Fruit fly (Drosophila melanogaster) whole organism, embryonic: ENCODE data around the gene Cpr67Fa2.

ENCODE experiments used
- B-H2 ChIP-seq: fragments of 200-800 bp; sonication (Bioruptor generic); optimal IDR thresholded peaks from 2 replicates; lab custom pipeline; 2018; ENCODE audit warnings: missing biosample characterization, mild to moderate bottlenecking, missing genetic modification characterization
- CG10366 ChIP-seq: fragments of 200-800 bp; sonication (Bioruptor generic); IDR thresholded peaks from 2 replicates; pipeline ENCODE4 v1.3.6; 2022; ENCODE audit warnings: missing biosample characterization, missing genetic modification characterization
- CG10565 ChIP-seq: fragments of 200-800 bp; sonication (Bioruptor generic); optimal IDR thresholded peaks from 3 replicates; lab custom pipeline; 2016; ENCODE audit warnings: missing biosample characterization, mild to moderate bottlenecking, missing genetic modification characterization
- CG11504 ChIP-seq: fragments of 200-800 bp; sonication (Bioruptor generic); optimal IDR thresholded peaks from 3 replicates; lab custom pipeline; 2019; ENCODE audit warnings: missing biosample characterization, mild to moderate bottlenecking, missing genetic modification characterization, moderate library complexity
- CG11696 ChIP-seq: fragments of 200-800 bp; sonication (Bioruptor generic); IDR thresholded peaks from 2 replicates; pipeline ENCODE4 v1.3.6; 2022; ENCODE audit warnings: missing biosample characterization, missing genetic modification characterization
- CG13287 ChIP-seq: fragments of 200-800 bp; sonication (Bioruptor generic); IDR thresholded peaks from 2 replicates; pipeline ENCODE4 v1.3.6; 2022; ENCODE audit warnings: missing biosample characterization, missing genetic modification characterization; ENCODE audit not compliant: partially characterized antibody
- CG16863 ChIP-seq: fragments of 200-800 bp; sonication (Bioruptor generic); optimal IDR thresholded peaks from 3 replicates; lab custom pipeline; 2016; ENCODE audit warnings: missing biosample characterization, missing genetic modification characterization
- CG18011 ChIP-seq: fragments of 200-800 bp; sonication (Bioruptor generic); optimal IDR thresholded peaks from 2 replicates; lab custom pipeline; 2017; ENCODE audit warnings: missing biosample characterization, missing genetic modification characterization, mild to moderate bottlenecking, moderate library complexity, missing genotype
- CG1832 ChIP-seq: fragments of 200-800 bp; sonication (Bioruptor generic); optimal IDR thresholded peaks from 2 replicates; lab custom pipeline; 2017; ENCODE audit warnings: missing biosample characterization, mild to moderate bottlenecking, missing genetic modification characterization, inconsistent platforms
- CG18476 ChIP-seq: fragments of 200-800 bp; sonication (Bioruptor generic); optimal IDR thresholded peaks from 2 replicates; lab custom pipeline; 2016; ENCODE audit warnings: missing biosample characterization, mild to moderate bottlenecking, missing genetic modification characterization
- CG2120 ChIP-seq: fragments of 200-800 bp; sonication (Bioruptor generic); optimal IDR thresholded peaks from 3 replicates; lab custom pipeline; 2016; ENCODE audit warnings: missing biosample characterization, missing genetic modification characterization
- CG31224 ChIP-seq: fragments of 200-800 bp; sonication (Bioruptor generic); IDR thresholded peaks from 2 replicates; pipeline ENCODE4 v1.3.6; 2022; ENCODE audit warnings: missing biosample characterization, missing genetic modification characterization
- CG31365 ChIP-seq: fragments of 200-800 bp; sonication (Bioruptor generic); optimal IDR thresholded peaks from 2 replicates; lab custom pipeline; 2018; ENCODE audit warnings: missing biosample characterization, mild to moderate bottlenecking, missing genetic modification characterization
- CG4617 ChIP-seq: fragments of 200-800 bp; sonication (Bioruptor generic); optimal IDR thresholded peaks from 3 replicates; lab custom pipeline; 2016; ENCODE audit warnings: missing biosample characterization, missing genetic modification characterization, borderline replicate concordance
- CG6791 ChIP-seq: fragments of 200-800 bp; sonication (Bioruptor generic); IDR thresholded peaks from 3 replicates; pipeline ENCODE4 v1.3.6; 2022; ENCODE audit warnings: missing biosample characterization, missing genetic modification characterization; ENCODE audit not compliant: partially characterized antibody
- CG7987 ChIP-seq: fragments of 200-800 bp; sonication (Bioruptor generic); optimal IDR thresholded peaks from 2 replicates; lab custom pipeline; 2018; ENCODE audit warnings: missing biosample characterization, mild to moderate bottlenecking, missing genetic modification characterization, moderate library complexity
- CG8089 ChIP-seq: fragments of 200-800 bp; sonication (Bioruptor generic); optimal IDR thresholded peaks from 3 replicates; lab custom pipeline; 2016; ENCODE audit warnings: missing biosample characterization, missing genetic modification characterization
- Chrac-16 ChIP-seq: fragments of 200-800 bp; sonication (Bioruptor generic); optimal IDR thresholded peaks from 3 replicates; lab custom pipeline; 2016; ENCODE audit warnings: missing biosample characterization, missing genetic modification characterization
- D19A ChIP-seq: fragments of 200-800 bp; optimal IDR thresholded peaks from 3 replicates; lab custom pipeline; 2019; ENCODE audit warnings: missing biosample characterization, mild to moderate bottlenecking, missing genetic modification characterization, moderate library complexity
- Dbx ChIP-seq: fragments of 200-800 bp; sonication (Bioruptor generic); IDR thresholded peaks from 3 replicates; pipeline ENCODE4 v1.3.6; 2022; ENCODE audit warnings: missing biosample characterization, missing genetic modification characterization
- Drgx ChIP-seq: fragments of 200-800 bp; sonication (Bioruptor generic); IDR thresholded peaks from 2 replicates; pipeline ENCODE4 v1.3.6; 2022; ENCODE audit warnings: missing biosample characterization, missing genetic modification characterization
- ERR ChIP-seq: fragments of 200-800 bp; sonication (Bioruptor generic); optimal IDR thresholded peaks from 2 replicates; lab custom pipeline; 2016; ENCODE audit warnings: missing biosample characterization, missing genetic modification characterization
- Eip74EF ChIP-seq, 2 experiments: fragments of 200-800 bp in 1 of 2; fragments of >200 bp in 1 of 2; sonication (Bioruptor generic) in 1 of 2; optimal IDR thresholded peaks; 2 replicates each; lab custom pipeline; 2017 to 2019; ENCODE audit warnings: missing biosample characterization in 2 of 2, missing genetic modification characterization in 2 of 2, mild to moderate bottlenecking in 1 of 2, moderate library complexity in 1 of 2
- Ets65A ChIP-seq: fragments of 200-800 bp; sonication (Bioruptor generic); peaks from one replicate; lab custom pipeline; 2016; ENCODE audit warnings: missing biosample characterization, missing genetic modification characterization
- Fer1 ChIP-seq: fragments of 200-800 bp; sonication (Bioruptor generic); optimal IDR thresholded peaks from 2 replicates; lab custom pipeline; 2017; ENCODE audit warnings: missing biosample characterization, mild to moderate bottlenecking, missing genetic modification characterization
- Hr51 ChIP-seq, 2 experiments: fragments of 200-800 bp; sonication (Bioruptor generic); optimal IDR thresholded peaks; 2 replicates in 1 of 2; 3 replicates in 1 of 2; lab custom pipeline; 2016 to 2018; ENCODE audit warnings: missing biosample characterization in 2 of 2, missing genetic modification characterization in 2 of 2, mild to moderate bottlenecking in 1 of 2, moderate library complexity in 1 of 2
- Kr ChIP-seq: fragments of 200-800 bp; sonication (Bioruptor generic); optimal IDR thresholded peaks from 2 replicates; lab custom pipeline; 2017; ENCODE audit warnings: missing biosample characterization, mild to moderate bottlenecking, missing genetic modification characterization
- Med ChIP-seq: fragments of 200-800 bp; sonication (Bioruptor generic); peaks from one replicate; lab custom pipeline; 2016; ENCODE audit warnings: missing biosample characterization, missing genetic modification characterization, mild to moderate bottlenecking, inconsistent platforms, moderate library complexity
- Mrtf ChIP-seq: fragments of 200-800 bp; sonication (Bioruptor generic); IDR thresholded peaks from 3 replicates; pipeline ENCODE4 v1.3.6; 2022; ENCODE audit warnings: missing biosample characterization, missing genetic modification characterization
- Myb ChIP-seq: fragments of 200-800 bp; sonication (Bioruptor generic); optimal IDR thresholded peaks from 2 replicates; lab custom pipeline; 2016; ENCODE audit warnings: missing biosample characterization, missing genetic modification characterization
- Oli ChIP-seq: fragments of 200-800 bp; sonication (Bioruptor generic); optimal IDR thresholded peaks from 2 replicates; lab custom pipeline; 2018; ENCODE audit warnings: missing biosample characterization, mild to moderate bottlenecking, missing genetic modification characterization, moderate library complexity
- Optix ChIP-seq: fragments of 200-800 bp; sonication (Bioruptor generic); IDR thresholded peaks from 3 replicates; pipeline ENCODE4 v1.3.6; 2022; ENCODE audit warnings: missing biosample characterization, missing genetic modification characterization
- amos ChIP-seq: fragments of 200-800 bp; sonication (Bioruptor generic); IDR thresholded peaks from 2 replicates; pipeline ENCODE4 v1.3.6; 2022; ENCODE audit warnings: missing biosample characterization, missing genetic modification characterization; ENCODE audit not compliant: partially characterized antibody
- bbx ChIP-seq: fragments of 200-800 bp; sonication (Bioruptor generic); IDR thresholded peaks from 2 replicates; pipeline ENCODE4 v1.3.6; 2022; ENCODE audit warnings: missing biosample characterization, missing genetic modification characterization; ENCODE audit not compliant: partially characterized antibody
- bsh ChIP-seq, 2 experiments: fragments of 200-800 bp; sonication (Bioruptor generic); optimal IDR thresholded peaks; 2 replicates each; lab custom pipeline; 2017 to 2018; ENCODE audit warnings: mild to moderate bottlenecking in 2 of 2, missing biosample characterization in 2 of 2, missing genetic modification characterization in 2 of 2, moderate library complexity in 1 of 2
- corto ChIP-seq: fragments of 200-800 bp; sonication (Bioruptor generic); optimal IDR thresholded peaks from 2 replicates; lab custom pipeline; 2016; ENCODE audit warnings: missing biosample characterization, mild to moderate bottlenecking, missing genetic modification characterization, moderate library complexity
- dan ChIP-seq: fragments of 200-800 bp; sonication (Bioruptor generic); IDR thresholded peaks from 2 replicates; pipeline ENCODE4 v1.3.6; 2022; ENCODE audit warnings: missing biosample characterization, missing genetic modification characterization
- en ChIP-seq: fragments of 200-800 bp; sonication (Bioruptor generic); optimal IDR thresholded peaks from 2 replicates; lab custom pipeline; 2016; ENCODE audit warnings: missing biosample characterization, missing genetic modification characterization
- inv ChIP-seq: fragments of 200-800 bp; sonication (Bioruptor generic); IDR thresholded peaks from 2 replicates; pipeline ENCODE4 v1.3.6; 2022; ENCODE audit warnings: missing biosample characterization, missing genetic modification characterization; ENCODE audit not compliant: partially characterized antibody
- lbe ChIP-seq: fragments of 200-800 bp; sonication (Bioruptor generic); optimal IDR thresholded peaks from 2 replicates; lab custom pipeline; 2016; ENCODE audit warnings: missing biosample characterization, mild to moderate bottlenecking, missing genetic modification characterization
- lola ChIP-seq, 3 experiments: fragments of >200 bp in 2 of 3; fragments of 200-800 bp in 1 of 3; sonication (Bioruptor generic) in 1 of 3; optimal IDR thresholded peaks; 2 replicates each; lab custom pipeline; 2017 to 2019; ENCODE audit warnings: missing biosample characterization in 3 of 3, missing genetic modification characterization in 3 of 3, mild to moderate bottlenecking in 1 of 3, moderate library complexity in 1 of 3
- mld ChIP-seq: fragments of 200-800 bp; sonication (Bioruptor generic); IDR thresholded peaks from 3 replicates; pipeline ENCODE4 v1.3.6; 2022; ENCODE audit warnings: missing biosample characterization, missing genetic modification characterization; ENCODE audit not compliant: partially characterized antibody
- pnt ChIP-seq: fragments of 200-800 bp; sonication (Bioruptor generic); optimal IDR thresholded peaks from 3 replicates; lab custom pipeline; 2016; ENCODE audit warnings: missing biosample characterization, missing genetic modification characterization
- salm ChIP-seq: fragments of 200-800 bp; sonication (Bioruptor generic); optimal IDR thresholded peaks from 2 replicates; lab custom pipeline; 2018; ENCODE audit warnings: missing biosample characterization, mild to moderate bottlenecking, missing genetic modification characterization
- sc ChIP-seq, 3 experiments: fragments of >200 bp in 2 of 3; fragments of 200-800 bp in 1 of 3; sonication (Bioruptor generic) in 1 of 3; optimal IDR thresholded peaks; 2 replicates in 2 of 3; 3 replicates in 1 of 3; lab custom pipeline; 2017; ENCODE audit warnings: mild to moderate bottlenecking in 1 of 3, missing biosample characterization in 1 of 3, missing genetic modification characterization in 1 of 3, missing genetic modification reagents in 1 of 3
- tio ChIP-seq: fragments of 200-800 bp; sonication (Bioruptor generic); optimal IDR thresholded peaks from 2 replicates; lab custom pipeline; 2017; ENCODE audit warnings: missing biosample characterization, missing genetic modification characterization, inconsistent platforms
- tx ChIP-seq: fragments of 200-800 bp; sonication (Bioruptor generic); optimal IDR thresholded peaks from 2 replicates; lab custom pipeline; 2016; ENCODE audit warnings: missing biosample characterization, missing genetic modification characterization
- zf30C ChIP-seq: fragments of 200-800 bp; sonication (Bioruptor generic); optimal IDR thresholded peaks from 3 replicates; lab custom pipeline; 2018; ENCODE audit warnings: missing biosample characterization, mild to moderate bottlenecking, missing genetic modification characterization

The Cpr67Fa2 gene

dm6 chr3L:10893156-10893784 lies 1.8 kb downstream of the Cpr67Fa2 start (continued):
- TF ChIP-seq amos: no peak; the same call in 1 of the 2 replicates
- TF ChIP-seq CG31365 (tag; lab: Kevin White, UChicago): no peak
- no peak for TF ChIP-seq Dbx (GFP tag; lab: Robert Waterston, UW)
- peak; percentile 34 for TF ChIP-seq Ets65A
- no peak for TF ChIP-seq en (GFP tag; lab: Kevin White, UChicago)
- no peak for TF ChIP-seq bbx (GFP tag; lab: Robert Waterston, UW)
- TF ChIP-seq Med: peak; percentile 51
- TF ChIP-seq CG13287 (GFP tag; lab: Robert Waterston, UW): peak; percentile 9; the same call in 1 of the 2 replicates
- peak; percentile 15 for TF ChIP-seq Fer1 (GFP tag; lab: Kevin White, UChicago)
- TF ChIP-seq CG31224 (GFP tag; lab: Robert Waterston, UW): no peak
- TF ChIP-seq mld (GFP tag; lab: Robert Waterston, UW): no peak
- TF ChIP-seq Oli (tag; lab: Kevin White, UChicago): peak; percentile 58
- TF ChIP-seq CG18476 (GFP tag; lab: Kevin White, UChicago): no peak
- no peak for TF ChIP-seq CG1832 (GFP tag; lab: Kevin White, UChicago)
- no peak for TF ChIP-seq corto (GFP tag; lab: Kevin White, UChicago)
- TF ChIP-seq Eip74EF (GFP tag; optimal IDR thresholded peaks at IDR 0.05; lab: Kevin White, UChicago): peak in 1 of 2 experiments; percentile 53
- TF ChIP-seq sc (optimal IDR thresholded peaks at IDR 0.05; lab: Kevin White, UChicago): no peak
- no peak for TF ChIP-seq sc (GFP tag; optimal IDR thresholded peaks at IDR 0.05; lab: Kevin White, UChicago)
- TF ChIP-seq tio (GFP tag; lab: Kevin White, UChicago): no peak
- TF ChIP-seq CG11696 (GFP tag; lab: Robert Waterston, UW): no peak
- no peak for TF ChIP-seq CG8089 (GFP tag; lab: Kevin White, UChicago)
- no peak for TF ChIP-seq zf30C (GFP tag; lab: Kevin White, UChicago)
- TF ChIP-seq Drgx: no peak
- TF ChIP-seq Kr (GFP tag; lab: Kevin White, UChicago): no peak
- TF ChIP-seq salm (tag; lab: Kevin White, UChicago): no peak
- TF ChIP-seq Chrac-16 (GFP tag; lab: Kevin White, UChicago): no peak
- TF ChIP-seq dan (GFP tag; lab: Robert Waterston, UW): no peak
- no peak for TF ChIP-seq inv
- TF ChIP-seq CG10565: no peak
- TF ChIP-seq Mrtf: no peak
- TF ChIP-seq CG2120: peak; percentile 10
- TF ChIP-seq CG7987 (GFP tag; lab: Kevin White, UChicago): no peak
- TF ChIP-seq Optix (GFP tag; lab: Robert Waterston, UW): no peak
- TF ChIP-seq bsh (GFP tag; optimal IDR thresholded peaks at IDR 0.05; lab: Kevin White, UChicago): peak in 1 of 2 experiments; percentile 37
- TF ChIP-seq CG16863: no peak
- TF ChIP-seq Myb (GFP tag; lab: Kevin White, UChicago): no peak
- TF ChIP-seq lola (GFP tag; optimal IDR thresholded peaks at IDR 0.05; lab: Kevin White, UChicago): peak in 1 of 3 experiments; percentile 45
- peak in 1 of 2 experiments; percentile 82 for TF ChIP-seq Hr51 (GFP tag; optimal IDR thresholded peaks at IDR 0.05; lab: Kevin White, UChicago)
- no peak for TF ChIP-seq CG18011 (GFP tag; lab: Kevin White, UChicago)
- TF ChIP-seq pnt: no peak
- no peak for TF ChIP-seq lbe
- no peak for TF ChIP-seq CG4617 (GFP tag; lab: Kevin White, UChicago)
- 0 out of 2 replicates have a peak, but pooled peaks have one; percentile 25 for TF ChIP-seq CG10366 (GFP tag; lab: Robert Waterston, UW)
- TF ChIP-seq ERR (GFP tag; lab: Kevin White, UChicago): no peak
- TF ChIP-seq B-H2 (GFP tag; lab: Kevin White, UChicago): peak; percentile 60
- peak; percentile 96 for TF ChIP-seq D19A
- TF ChIP-seq CG6791 (GFP tag; lab: Robert Waterston, UW): no peak
- TF ChIP-seq tx (GFP tag; lab: Kevin White, UChicago): no peak
- TF ChIP-seq CG11504: peak; percentile 81
